Worm (Caenorhabditis elegans) whole organism, L4 larva: ENCODE measurements around the gene deb-1.

Experiments
- D1046.2 ChIP-seq: fragments of 200-800 bp; sonication (Bioruptor generic); IDR thresholded peaks from 2 replicates; pipeline ENCODE4 v1.3.6; 2022; ENCODE audit warnings: missing genetic modification characterization, missing compliant biosample characterization
- F10B5.3 ChIP-seq: sonication (generic microtip); optimal IDR thresholded peaks from 2 replicates; lab custom pipeline; 2016; ENCODE audit warnings: mild to moderate bottlenecking, missing genetic modification characterization, missing compliant biosample characterization
- F26F4.8 ChIP-seq: fragments of 200-800 bp; sonication (Bioruptor generic); conservative IDR thresholded peaks from 2 replicates; pipeline ENCODE4 v1.3.6; 2022; ENCODE audit warnings: missing genetic modification characterization, missing compliant biosample characterization
- F37D6.2 ChIP-seq: sonication (generic microtip); optimal IDR thresholded peaks from 2 replicates; lab custom pipeline; 2016; ENCODE audit warnings: mild to moderate bottlenecking, missing genetic modification characterization, missing compliant biosample characterization
- F44E2.7 ChIP-seq: fragments of 200-800 bp; sonication (Bioruptor generic); IDR thresholded peaks from 2 replicates; pipeline ENCODE4 v2.1.2; 2022; ENCODE audit warnings: missing genetic modification characterization, missing compliant biosample characterization
- Y105C5A.15 ChIP-seq: fragments of 200-800 bp; sonication (Bioruptor generic); IDR thresholded peaks from 2 replicates; pipeline ENCODE4 v1.3.6; 2022; ENCODE audit warnings: missing genetic modification characterization, missing compliant biosample characterization
- Y75B8A.6 ChIP-seq: fragments of 200-800 bp; sonication (Bioruptor generic); IDR thresholded peaks from 2 replicates; pipeline ENCODE4 v1.3.6; 2022; ENCODE audit warnings: missing genetic modification reagents, missing genetic modification characterization, missing compliant biosample characterization
- ZK337.2 ChIP-seq: fragments of 200-800 bp; sonication (Bioruptor generic); IDR thresholded peaks from 2 replicates; pipeline ENCODE4 v1.3.6; 2022; ENCODE audit warnings: missing genetic modification reagents, missing genetic modification characterization, missing compliant biosample characterization
- aha-1 ChIP-seq: fragments of 150-350 bp; peaks from one replicate; lab custom pipeline; 2014; ENCODE audit warnings: missing biosample characterization, missing genetic modification characterization
- ama-1 ChIP-seq: fragments of 150-350 bp; optimal IDR thresholded peaks from 2 replicates; lab custom pipeline; 2014; ENCODE audit warnings: inconsistent platforms, mixed read lengths
- ceh-20 ChIP-seq: fragments of 200-800 bp; sonication (Bioruptor generic); IDR thresholded peaks from 2 replicates; pipeline ENCODE4 v1.3.6; 2022; ENCODE audit warnings: missing genetic modification reagents, missing genetic modification characterization, missing compliant biosample characterization
- ceh-28 ChIP-seq: fragments of 150-350 bp; optimal IDR thresholded peaks from 2 replicates; lab custom pipeline; 2014; ENCODE audit warnings: missing biosample characterization, missing genetic modification reagents, missing genetic modification characterization
- daf-16 ChIP-seq, 3 experiments: sonication (generic microtip); optimal IDR thresholded peaks; 2 replicates each; lab custom pipeline; 2016 to 2017; ENCODE audit warnings: missing genetic modification characterization in 3 of 3, missing genetic modification reagents in 3 of 3, mild to moderate bottlenecking in 2 of 3, missing compliant biosample characterization in 2 of 3, missing biosample characterization in 1 of 3, moderate library complexity in 1 of 3
- daf-19 ChIP-seq: fragments of 200-800 bp; sonication (Bioruptor generic); conservative IDR thresholded peaks from 2 replicates; pipeline ENCODE4 v1.3.6; 2022; ENCODE audit warnings: missing genetic modification characterization, missing compliant biosample characterization
- daf-8 ChIP-seq: fragments of 200-800 bp; sonication (Bioruptor generic); IDR thresholded peaks from 2 replicates; pipeline ENCODE4 v1.3.6; 2022; ENCODE audit warnings: missing genetic modification characterization, missing compliant biosample characterization
- dmd-8 ChIP-seq: fragments of 200-800 bp; sonication (Bioruptor generic); IDR thresholded peaks from 2 replicates; pipeline ENCODE4 v1.3.6; 2022; ENCODE audit warnings: missing genetic modification characterization, missing compliant biosample characterization
- dpl-1 ChIP-seq: fragments of 150-350 bp; optimal IDR thresholded peaks from 2 replicates; lab custom pipeline; 2014; ENCODE audit warnings: missing biosample characterization, missing genetic modification reagents, missing genetic modification characterization
- fkh-10 ChIP-seq: fragments of 150-350 bp; optimal IDR thresholded peaks from 2 replicates; lab custom pipeline; 2014; ENCODE audit warnings: missing biosample characterization, missing genetic modification reagents, missing genetic modification characterization
- gei-8 ChIP-seq: fragments of 200-800 bp; sonication (Bioruptor generic); optimal IDR thresholded peaks from 2 replicates; lab custom pipeline; 2018; ENCODE audit warnings: mild to moderate bottlenecking, missing genetic modification characterization, missing compliant biosample characterization
- hlh-30 ChIP-seq: sonication (generic microtip); optimal IDR thresholded peaks from 2 replicates; lab custom pipeline; 2017; ENCODE audit warnings: antibody characterized with exemption, mild to moderate bottlenecking, missing genetic modification characterization, missing compliant biosample characterization; ENCODE audit not compliant: insufficient read depth
- hmg-1.1 ChIP-seq: fragments of 200-800 bp; sonication (Bioruptor generic); IDR thresholded peaks from 2 replicates; pipeline ENCODE4 v1.3.6; 2022; ENCODE audit warnings: missing genetic modification reagents, missing genetic modification characterization, missing compliant biosample characterization
- jun-1 ChIP-seq: fragments of 150-350 bp; optimal IDR thresholded peaks from 2 replicates; lab custom pipeline; 2014; ENCODE audit warnings: missing biosample characterization, missing genetic modification reagents, missing genetic modification characterization
- lin-13 ChIP-seq: fragments of 150-350 bp; optimal IDR thresholded peaks from 2 replicates; lab custom pipeline; 2014; ENCODE audit warnings: missing biosample characterization, missing genetic modification reagents, missing genetic modification characterization
- lin-38 ChIP-seq: fragments of 200-800 bp; sonication (Bioruptor generic); IDR thresholded peaks from 2 replicates; pipeline ENCODE4 v1.3.6; 2022; ENCODE audit warnings: missing genetic modification reagents, missing genetic modification characterization, missing compliant biosample characterization
- lin-39 ChIP-seq: fragments of 150-350 bp; optimal IDR thresholded peaks from 2 replicates; lab custom pipeline; 2014; ENCODE audit warnings: missing biosample characterization, missing genetic modification reagents, missing genetic modification characterization
- lir-3 ChIP-seq: sonication (generic microtip); optimal IDR thresholded peaks from 2 replicates; lab custom pipeline; 2016; ENCODE audit warnings: mild to moderate bottlenecking, missing genetic modification characterization, missing compliant biosample characterization
- mep-1 ChIP-seq: fragments of 150-350 bp; sonication (generic microtip); optimal IDR thresholded peaks from 3 replicates; lab custom pipeline; 2014; ENCODE audit warnings: missing biosample characterization, missing genetic modification characterization
- mes-2 ChIP-seq: sonication (generic microtip); optimal IDR thresholded peaks from 2 replicates; lab custom pipeline; 2016; ENCODE audit warnings: missing genotype, mild to moderate bottlenecking, missing genetic modification characterization, missing compliant biosample characterization; ENCODE audit not compliant: poor library complexity, severe bottlenecking
- mxl-3 ChIP-seq: fragments of 200-800 bp; sonication (Bioruptor generic); optimal IDR thresholded peaks from 2 replicates; lab custom pipeline; 2018; ENCODE audit warnings: mild to moderate bottlenecking, missing genetic modification characterization, missing compliant biosample characterization
- nhr-102 ChIP-seq: sonication (generic microtip); optimal IDR thresholded peaks from 2 replicates; lab custom pipeline; 2016; ENCODE audit warnings: mild to moderate bottlenecking, missing genetic modification characterization, moderate library complexity, missing compliant biosample characterization
- nhr-237 ChIP-seq: sonication (generic microtip); optimal IDR thresholded peaks from 2 replicates; lab custom pipeline; 2017; ENCODE audit warnings: missing biosample characterization, missing genetic modification characterization
- nhr-25 ChIP-seq: sonication (generic microtip); optimal IDR thresholded peaks from 2 replicates; lab custom pipeline; 2017; ENCODE audit warnings: missing genetic modification characterization, mild to moderate bottlenecking, missing compliant biosample characterization, antibody characterized with exemption, moderate library complexity, borderline replicate concordance; ENCODE audit not compliant: insufficient read depth
- nhr-42 ChIP-seq: fragments of 200-800 bp; sonication (Bioruptor generic); IDR thresholded peaks from 2 replicates; pipeline ENCODE4 v1.3.6; 2022; ENCODE audit warnings: missing genetic modification characterization, missing compliant biosample characterization
- nhr-48 ChIP-seq: sonication (generic microtip); optimal IDR thresholded peaks from 2 replicates; lab custom pipeline; 2016; ENCODE audit warnings: mild to moderate bottlenecking, missing genetic modification characterization, missing compliant biosample characterization
- nhr-6 ChIP-seq: fragments of 150-350 bp; optimal IDR thresholded peaks from 2 replicates; lab custom pipeline; 2014; ENCODE audit warnings: missing biosample characterization, missing genetic modification characterization
- pha-4 ChIP-seq, 2 experiments: fragments of 150-350 bp in 1 of 2; fragments of 200-800 bp in 1 of 2; sonication (Bioruptor generic) in 1 of 2; IDR thresholded peaks in 1 of 2; optimal IDR thresholded peaks in 1 of 2; 2 replicates each; pipeline versions ENCODE4 v1.3.6 to Lab custom; 2014 to 2022; ENCODE audit warnings: missing genetic modification characterization in 2 of 2, missing genetic modification reagents in 2 of 2, missing biosample characterization in 1 of 2, missing compliant biosample characterization in 1 of 2
- php-3 ChIP-seq: fragments of 200-800 bp; sonication (Bioruptor generic); IDR thresholded peaks from 2 replicates; pipeline ENCODE4 v1.3.6; 2022; ENCODE audit warnings: missing genetic modification reagents, missing genetic modification characterization, missing compliant biosample characterization
- rbr-2 ChIP-seq: sonication (generic microtip); optimal IDR thresholded peaks from 2 replicates; lab custom pipeline; 2016; ENCODE audit warnings: missing genotype, missing genetic modification characterization, missing compliant biosample characterization
- saeg-2 ChIP-seq: fragments of 200-800 bp; sonication (Bioruptor generic); IDR thresholded peaks from 2 replicates; pipeline ENCODE4 v1.3.6; 2022; ENCODE audit warnings: missing genetic modification reagents, missing genetic modification characterization, missing compliant biosample characterization
- sdz-12 ChIP-seq: fragments of 200-800 bp; sonication (Bioruptor generic); optimal IDR thresholded peaks from 2 replicates; lab custom pipeline; 2018; ENCODE audit warnings: mild to moderate bottlenecking, missing genetic modification characterization, missing compliant biosample characterization
- snpc-1.2 ChIP-seq: fragments of 200-800 bp; sonication (Bioruptor generic); IDR thresholded peaks from 2 replicates; pipeline ENCODE4 v1.3.6; 2022; ENCODE audit warnings: missing genetic modification reagents, missing genetic modification characterization, missing compliant biosample characterization
- spr-3 ChIP-seq: fragments of 200-800 bp; sonication (Bioruptor generic); optimal IDR thresholded peaks from 2 replicates; lab custom pipeline; 2018; ENCODE audit warnings: mild to moderate bottlenecking, missing genetic modification characterization, missing compliant biosample characterization
- vab-7 ChIP-seq: fragments of 200-800 bp; sonication (Bioruptor generic); IDR thresholded peaks from 2 replicates; pipeline ENCODE4 v1.3.6; 2022; ENCODE audit warnings: missing genetic modification reagents, missing genetic modification characterization, missing compliant biosample characterization
- zag-1 ChIP-seq: fragments of 150-350 bp; optimal IDR thresholded peaks from 2 replicates; lab custom pipeline; 2014; ENCODE audit warnings: missing biosample characterization, missing genetic modification characterization
- zfp-2 ChIP-seq: sonication (generic microtip); optimal IDR thresholded peaks from 2 replicates; lab custom pipeline; 2016; ENCODE audit warnings: mild to moderate bottlenecking, missing genetic modification characterization, missing compliant biosample characterization
- zfp-3 ChIP-seq: fragments of 200-800 bp; sonication (Bioruptor generic); conservative IDR thresholded peaks from 2 replicates; pipeline ENCODE4 v1.3.6; 2022; ENCODE audit warnings: missing genetic modification reagents, missing genetic modification characterization, missing compliant biosample characterization

deb-1 gene

ce11 chrIV:7111354-7111753, 17.3 kb upstream of the deb-1 start, which contains the start of the genes ZC477.7 and ssq-3:
TSS of gene ZC477.7 (minus strand) at chrIV:7111454.
TSS of gene ssq-3 (plus strand) at chrIV:7111604.
- TF ChIP-seq sdz-12 (GFP tag; lab: Kevin White, UChicago) (no peak), nhr-102 (no peak), daf-8 (GFP tag; lab: Robert Waterston, UW) (no peak), dmd-8 (no peak), daf-16 (GFP tag; optimal IDR thresholded peaks at IDR 0.05; lab: Kevin White, UChicago) (no peak), daf-16 (tag; optimal IDR thresholded peaks at IDR 0.05; lab: Kevin White, UChicago) (no peak), nhr-6 (tag; lab: Kevin White, UChicago) (no peak), nhr-237 (tag; lab: Kevin White, UChicago) (no peak), aha-1 (tag; lab: Kevin White, UChicago) (no peak), saeg-2 (GFP tag; lab: Robert Waterston, UW) (no peak), mes-2 (no peak), F10B5.3 (tag; lab: Kevin White, UChicago) (no peak), lin-13 (GFP tag; lab: Kevin White, UChicago) (no peak), dpl-1 (GFP tag; lab: Kevin White, UChicago) (no peak), nhr-42 (GFP tag; lab: Robert Waterston, UW) (no peak)

- TF ChIP-seq jun-1 (no peak), rbr-2 (tag; lab: Kevin White, UChicago) (no peak), nhr-25 (no peak), lin-38 (GFP tag; lab: Robert Waterston, UW) (no peak), spr-3 (no peak), fkh-10 (no peak), pha-4 (GFP tag; IDR thresholded peaks at IDR 0.05; lab: Robert Waterston, UW) (no peak), pha-4 (tag; optimal IDR thresholded peaks at IDR 0.05; lab: Kevin White, UChicago) (no peak), F44E2.7 (GFP tag; lab: Robert Waterston, UW) (no peak), zfp-3 (GFP tag; lab: Robert Waterston, UW) (no peak)
Measured at ce11 chrIV:7107893-7108292, 13.8 kb upstream of the deb-1 start, which contains the start of gene ZC477.2. TSS of gene ZC477.2 (plus strand) at chrIV:7108193.

- TF ChIP-seq snpc-1.2: 0 out of 2 replicates have a peak, but pooled peaks have one; percentile 52
- TF ChIP-seq ceh-28 (tag; lab: Kevin White, UChicago): no peak
- TF ChIP-seq ama-1: peak; percentile 10
- TF ChIP-seq ceh-20: no peak
- TF ChIP-seq lin-13 (GFP tag; lab: Kevin White, UChicago): peak; percentile 4
- TF ChIP-seq zag-1 (tag; lab: Kevin White, UChicago): no peak
- TF ChIP-seq vab-7 (GFP tag; lab: Robert Waterston, UW): no peak
- no peak for TF ChIP-seq hlh-30 (tag; lab: Kevin White, UChicago)
- TF ChIP-seq nhr-48: peak; percentile 38
- TF ChIP-seq gei-8 (GFP tag; lab: Kevin White, UChicago): no peak
- TF ChIP-seq mep-1 (tag; lab: Kevin White, UChicago): no peak
- TF ChIP-seq daf-16 (GFP tag; optimal IDR thresholded peaks at IDR 0.05; lab: Kevin White, UChicago): peak in 1 of 2 experiments; percentile 67
- peak; percentile 68 for TF ChIP-seq daf-16 (tag; optimal IDR thresholded peaks at IDR 0.05; lab: Kevin White, UChicago)
- peak; percentile 28 for TF ChIP-seq jun-1
- TF ChIP-seq mxl-3 (GFP tag; lab: Kevin White, UChicago): no peak
- TF ChIP-seq lin-39: no peak
- TF ChIP-seq D1046.2: no peak
- TF ChIP-seq mes-2: peak; percentile 81
- TF ChIP-seq zfp-2 (tag; lab: Kevin White, UChicago): no peak
- TF ChIP-seq fkh-10: no peak
- no peak for TF ChIP-seq php-3 (GFP tag; lab: Robert Waterston, UW)
- peak; percentile 23 for TF ChIP-seq F37D6.2 (tag; lab: Kevin White, UChicago)
- TF ChIP-seq nhr-102: peak; percentile 42
- no peak for TF ChIP-seq ZK337.2 (GFP tag; lab: Robert Waterston, UW)
- no peak for TF ChIP-seq lir-3 (tag; lab: Kevin White, UChicago)
- no peak for TF ChIP-seq daf-8 (GFP tag; lab: Robert Waterston, UW)
- TF ChIP-seq F26F4.8 (GFP tag; lab: Robert Waterston, UW): no peak
- TF ChIP-seq hmg-1.1: 0 out of 2 replicates have a peak, but pooled peaks have one; percentile 60
- no peak for TF ChIP-seq daf-19 (GFP tag; lab: Robert Waterston, UW)
- TF ChIP-seq Y75B8A.6 (GFP tag; lab: Robert Waterston, UW): no peak
- TF ChIP-seq Y105C5A.15 (GFP tag; lab: Robert Waterston, UW): no peak
- TF ChIP-seq nhr-6 (tag; lab: Kevin White, UChicago): peak; percentile 24
Measured at ce11 chrIV:7103211-7103679, 9.2 kb upstream of the deb-1 start, which contains the start of the genes rde-8 and ZC477.3. TSS of gene rde-8 (minus strand) at chrIV:7103261. TSS of gene ZC477.3 (plus strand) at chrIV:7103492.
